Fruit fly (Drosophila melanogaster) whole organism, embryonic: Measurements from ENCODE around the gene CG18508.

Experiments used
- CG10321 ChIP-seq: fragments of 200-800 bp; sonication (Bioruptor generic); IDR thresholded peaks from 2 replicates; pipeline ENCODE4 v1.3.6; 2022; ENCODE audit warnings: missing biosample characterization, missing genetic modification characterization
- CG13123 ChIP-seq: fragments of 200-800 bp; sonication (Bioruptor generic); optimal IDR thresholded peaks from 2 replicates; lab custom pipeline; 2016; ENCODE audit warnings: missing biosample characterization, missing genetic modification characterization
- pb ChIP-seq: fragments of 200-800 bp; sonication (Bioruptor generic); optimal IDR thresholded peaks from 3 replicates; lab custom pipeline; 2016; ENCODE audit warnings: missing biosample characterization, missing genetic modification characterization

DNA sequence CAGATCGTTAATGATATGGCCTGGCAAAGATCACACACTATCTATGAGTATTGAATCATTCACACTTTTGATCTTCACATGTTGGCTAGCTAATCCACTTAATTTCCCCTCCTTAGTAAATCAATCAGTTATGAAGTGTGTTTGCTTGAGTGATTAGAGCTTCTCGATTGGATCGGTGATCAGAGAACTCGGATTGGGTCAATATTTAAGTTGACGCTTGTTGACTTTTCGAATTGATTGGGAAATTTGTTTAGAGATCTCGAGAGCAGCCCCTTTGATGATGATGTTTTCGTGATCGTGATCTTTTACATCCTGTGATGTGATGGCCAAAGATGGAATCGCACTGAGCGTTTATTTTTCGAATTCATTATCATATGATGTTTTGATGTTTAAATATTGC is 15.5 kb upstream of the CG18508 start:
- TF ChIP-seq CG13123 (GFP tag; lab: Kevin White, UChicago) (no peak), CG10321 (GFP tag; lab: Robert Waterston, UW) (0 out of 2 replicates have a peak, but pooled peaks have one; percentile 18), pb (no peak)
